Worm (Caenorhabditis elegans) whole organism, L4/young adult: Measurements from ENCODE around the gene Y71H2AM.29.

ENCODE experiments used
- W03F9.2 ChIP-seq: fragments of 150-350 bp; optimal IDR thresholded peaks from 2 replicates; lab custom pipeline; 2014; ENCODE audit warnings: missing biosample characterization, missing genetic modification characterization
- dao-5 ChIP-seq: sonication (generic microtip); optimal IDR thresholded peaks from 2 replicates; lab custom pipeline; 2016; ENCODE audit warnings: missing genotype, missing genetic modification characterization, moderate library complexity, missing compliant biosample characterization

DNA sequence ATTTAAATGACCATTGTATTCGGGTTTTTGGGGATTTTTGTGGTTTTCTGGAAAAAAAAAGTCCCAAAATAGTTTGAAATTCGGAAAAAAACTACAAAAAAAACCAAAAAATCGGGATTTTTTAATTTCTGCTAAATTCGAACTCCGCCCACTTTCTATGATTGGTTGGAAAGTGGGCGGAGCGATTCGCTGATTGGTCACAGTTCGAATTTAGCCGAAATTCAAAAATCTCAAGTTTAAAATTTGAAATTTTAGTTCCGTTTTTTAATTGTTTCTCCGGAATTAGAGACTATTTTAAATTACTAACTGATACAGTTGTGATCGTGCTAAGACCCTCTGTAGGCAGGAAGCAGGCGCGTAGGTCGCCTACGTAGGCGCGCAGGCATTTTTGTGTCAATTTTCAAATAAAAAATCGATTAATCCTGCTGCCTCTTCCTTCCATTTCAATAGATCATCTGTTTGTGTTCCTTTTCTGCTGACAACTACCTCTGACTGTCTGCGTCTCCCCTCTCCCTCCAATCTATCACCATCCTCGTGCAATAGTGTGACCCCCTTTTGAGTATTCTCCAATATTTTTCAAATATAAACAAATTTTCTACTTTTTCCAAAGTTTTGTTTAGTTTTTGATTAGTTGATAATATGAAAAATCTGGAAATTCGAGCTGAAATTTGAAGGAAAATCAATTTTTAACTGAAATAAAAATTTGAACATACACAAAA, 16.2 kb upstream of the Y71H2AM.29 start:
- TF ChIP-seq dao-5 (tag; lab: Kevin White, UChicago) (no peak), W03F9.2 (tag; lab: Kevin White, UChicago) (no peak)
